Fruit fly (Drosophila melanogaster) whole organism: Measurements from ENCODE around the gene yip7.

Experiments used
- CG8478 ChIP-seq: fragments of >200 bp; optimal IDR thresholded peaks from 2 replicates; lab custom pipeline; 2018; ENCODE audit warnings: inconsistent platforms
- Dll ChIP-seq: fragments of >200 bp; optimal IDR thresholded peaks from 2 replicates; lab custom pipeline; 2017
- pan ChIP-seq: fragments of >200 bp; optimal IDR thresholded peaks from 2 replicates; lab custom pipeline; 2017
- psq ChIP-seq: fragments of >200 bp; optimal IDR thresholded peaks from 2 replicates; lab custom pipeline; 2017
- usp ChIP-seq: fragments of >200 bp; optimal IDR thresholded peaks from 2 replicates; lab custom pipeline; 2017; ENCODE audit warnings: missing biosample characterization, missing genetic modification characterization, mixed read lengths

DNA sequence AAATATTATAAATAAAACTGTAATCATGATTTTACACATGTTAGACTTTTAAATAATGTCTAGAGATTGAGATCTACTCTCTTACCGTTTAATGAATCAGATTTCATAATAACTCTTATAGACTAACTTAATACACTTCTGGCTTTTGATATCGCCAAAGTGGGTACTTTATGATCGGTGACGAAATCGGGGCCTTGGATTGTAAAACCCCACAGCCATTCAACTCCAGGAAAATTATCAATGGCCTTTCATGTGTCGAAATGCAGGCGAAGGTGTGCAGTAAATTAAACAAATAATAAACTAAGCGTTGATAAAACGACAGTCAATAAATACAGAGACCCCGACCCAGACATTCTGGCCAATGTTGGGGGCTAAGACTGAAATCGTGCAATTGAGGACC is 1.1 kb downstream of the yip7 start:
- TF ChIP-seq usp (GFP tag; lab: Kevin White, UChicago) (no peak), psq (lab: Kevin White, UChicago) (no peak), pan (lab: Kevin White, UChicago) (no peak), Dll (lab: Kevin White, UChicago) (no peak), CG8478 (lab: Kevin White, UChicago) (no peak)
